Worm (Caenorhabditis elegans): ENCODE data around the gene rcan-1.
A peak's percentile ranks its signal among the peaks of the same experiment; 100 is the strongest.

ce11 chrIII:5709224-5709623, 25.3 kb upstream of the rcan-1 start, which contains the start of gene hpo-28:
- TF ChIP-seq ztf-11 (tag; optimal IDR thresholded peaks at IDR 0.05) (no peak), nhr-11 (tag; optimal IDR thresholded peaks at IDR 0.05) (no peak), elt-3 (tag; optimal IDR thresholded peaks at IDR 0.05) (no peak), elt-2 (tag; optimal IDR thresholded peaks at IDR 0.05) (peak; percentile 28), zag-1 (tag; optimal IDR thresholded peaks at IDR 0.05) (no peak), fos-1 (tag; optimal IDR thresholded peaks at IDR 0.05) (no peak), ceh-9 (tag; optimal IDR thresholded peaks at IDR 0.05) (no peak), ama-1 (optimal IDR thresholded peaks at IDR 0.05) (no peak), egl-27 (tag; optimal IDR thresholded peaks at IDR 0.05) (no peak), nfya-1 (tag; optimal IDR thresholded peaks at IDR 0.05; ENCODE audit: insufficient read depth) (no peak), nhr-12 (tag; optimal IDR thresholded peaks at IDR 0.05) (no peak), R02D3.7 (tag; optimal IDR thresholded peaks at IDR 0.05) (no peak)

All from whole organism, L3 larva.